Worm (Caenorhabditis elegans) whole organism, young adult: ENCODE measurements around the gene srbc-58.

Source experiments
- F37B4.10 ChIP-seq: fragments of 200-800 bp; sonication (Bioruptor generic); IDR thresholded peaks from 2 replicates; pipeline ENCODE4 v1.3.6; 2022; ENCODE audit warnings: missing genetic modification characterization, missing compliant biosample characterization
- ztf-6 ChIP-seq: fragments of 200-800 bp; sonication (Bioruptor generic); IDR thresholded peaks from 2 replicates; pipeline ENCODE4 v1.3.6; 2022; ENCODE audit warnings: missing genetic modification reagents, missing genetic modification characterization, missing compliant biosample characterization

DNA sequence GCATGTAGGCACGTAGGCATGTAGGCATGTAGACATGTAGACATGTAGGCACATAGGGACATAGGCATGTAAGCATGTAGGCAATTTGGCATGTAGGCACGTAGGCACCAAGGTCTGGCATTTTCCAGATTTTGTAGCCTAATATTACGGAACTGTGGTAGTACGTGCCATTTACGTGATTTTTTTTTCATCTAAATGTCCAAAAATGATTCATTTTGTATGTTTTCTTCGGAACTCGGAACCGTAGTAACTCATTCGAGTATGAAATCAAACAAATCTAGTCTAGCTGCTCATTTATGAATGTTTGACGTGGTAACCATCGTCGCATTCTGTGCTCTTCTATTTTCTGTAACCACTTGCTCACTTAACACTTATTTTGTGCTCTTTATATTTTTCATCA is 3.5 kb downstream of the srbc-58 start, which contains the start of gene srbc-59:
- no peak for TF ChIP-seq F37B4.10 (GFP tag; lab: Robert Waterston, UW)
- no peak for TF ChIP-seq ztf-6 (GFP tag; lab: Robert Waterston, UW)
